Fruit fly (Drosophila melanogaster) whole organism, pupa: ENCODE data around the gene CG14915.

Source experiments
- CG12605 ChIP-seq: fragments of 200-800 bp; sonication (Bioruptor generic); IDR thresholded peaks from 2 replicates; pipeline ENCODE4 v1.3.6; 2022; ENCODE audit warnings: missing biosample characterization, missing genetic modification characterization
- CG13204 ChIP-seq: fragments of 200-800 bp; sonication (Bioruptor generic); optimal IDR thresholded peaks from 2 replicates; lab custom pipeline; 2018; ENCODE audit warnings: missing biosample characterization, mild to moderate bottlenecking, missing genetic modification characterization, moderate library complexity
- CG15710 ChIP-seq: fragments of 200-800 bp; sonication (Bioruptor generic); optimal IDR thresholded peaks from 2 replicates; lab custom pipeline; 2018; ENCODE audit warnings: missing biosample characterization, mild to moderate bottlenecking, missing genetic modification characterization, moderate library complexity
- CG32121 ChIP-seq: fragments of 200-800 bp; sonication (Bioruptor generic); IDR thresholded peaks from 2 replicates; pipeline ENCODE4 v1.3.6; 2022; ENCODE audit warnings: missing biosample characterization, missing genetic modification characterization
- CG34367 ChIP-seq: fragments of 200-800 bp; sonication (Bioruptor generic); optimal IDR thresholded peaks from 2 replicates; lab custom pipeline; 2018; ENCODE audit warnings: missing biosample characterization, mild to moderate bottlenecking, missing genetic modification characterization
- CG8159 ChIP-seq: fragments of 200-800 bp; sonication (Bioruptor generic); optimal IDR thresholded peaks from 3 replicates; lab custom pipeline; 2018; ENCODE audit warnings: missing biosample characterization, mild to moderate bottlenecking, missing genetic modification characterization, moderate library complexity
- CG9948 ChIP-seq: fragments of 200-800 bp; sonication (Bioruptor generic); optimal IDR thresholded peaks from 2 replicates; lab custom pipeline; 2018; ENCODE audit warnings: missing biosample characterization, mild to moderate bottlenecking, missing genetic modification characterization, moderate library complexity
- EcR ChIP-seq: fragments of 200-800 bp; sonication (Bioruptor generic); optimal IDR thresholded peaks from 3 replicates; lab custom pipeline; 2019; ENCODE audit warnings: missing biosample characterization, missing genetic modification characterization, mild to moderate bottlenecking, moderate library complexity, missing genetic modification reagents
- Ets98B ChIP-seq: fragments of 200-800 bp; sonication (Bioruptor generic); IDR thresholded peaks from 2 replicates; pipeline ENCODE4 v1.3.6; 2022; ENCODE audit warnings: missing biosample characterization, missing genetic modification characterization
- Pif1A ChIP-seq: fragments of 200-800 bp; sonication (Bioruptor generic); optimal IDR thresholded peaks from 3 replicates; lab custom pipeline; 2016; ENCODE audit warnings: missing biosample characterization, missing genetic modification characterization
- Pif1B ChIP-seq: fragments of 200-800 bp; sonication (Bioruptor generic); optimal IDR thresholded peaks from 3 replicates; lab custom pipeline; 2016; ENCODE audit warnings: missing biosample characterization, missing genetic modification characterization
- Snoo ChIP-seq: fragments of 200-800 bp; sonication (Bioruptor generic); optimal IDR thresholded peaks from 3 replicates; lab custom pipeline; 2017; ENCODE audit warnings: missing biosample characterization, mild to moderate bottlenecking, missing genetic modification characterization, inconsistent platforms
- gl ChIP-seq: fragments of 200-800 bp; sonication (Bioruptor generic); optimal IDR thresholded peaks from 2 replicates; lab custom pipeline; 2018; ENCODE audit warnings: missing biosample characterization, mild to moderate bottlenecking, missing genetic modification characterization
- rn ChIP-seq: fragments of 200-800 bp; sonication (Bioruptor generic); IDR thresholded peaks from 2 replicates; pipeline ENCODE4 v1.3.6; 2022; ENCODE audit warnings: missing biosample characterization, missing genetic modification characterization

DNA sequence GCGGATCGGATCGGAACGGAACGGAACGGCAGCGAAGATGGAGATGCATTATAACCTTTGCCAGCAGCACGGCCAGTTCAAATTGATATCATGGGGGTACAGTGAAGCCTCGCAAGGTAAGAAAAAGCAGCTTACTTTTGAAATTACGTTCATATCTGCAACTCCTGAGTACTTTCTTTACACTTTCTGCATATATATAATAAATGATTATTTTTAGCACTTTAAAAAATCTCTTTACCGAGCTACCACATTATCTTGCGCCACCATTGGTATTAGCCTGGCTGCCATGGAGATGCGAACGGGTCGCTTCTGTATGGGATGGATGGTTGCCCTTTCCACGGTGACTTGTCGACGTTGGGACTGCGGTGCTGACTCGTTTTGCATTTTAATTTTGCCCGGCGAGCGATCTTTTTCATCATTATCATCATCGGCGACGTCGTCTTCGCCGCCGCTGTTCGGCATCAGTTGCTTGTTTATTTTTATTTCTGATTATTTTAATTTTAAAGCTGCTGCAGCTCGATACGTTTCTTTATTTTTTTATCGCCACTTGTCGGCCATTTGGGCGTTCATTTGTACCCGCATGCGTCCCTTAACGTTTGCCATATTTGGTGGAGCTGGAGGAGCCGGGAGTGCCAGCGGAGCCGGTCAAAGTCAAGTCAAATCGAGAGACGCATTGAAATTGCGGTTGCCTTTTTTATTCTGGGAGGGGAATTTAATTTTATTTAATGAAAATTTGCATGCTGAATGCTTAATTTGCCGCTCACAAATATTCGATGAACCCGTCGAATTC lies 17.6 kb upstream of the CG14915 start:
- TF ChIP-seq gl (peak; percentile 69), CG8159 (tag; lab: Kevin White, UChicago) (peak; percentile 91), CG34367 (tag; lab: Kevin White, UChicago) (peak; percentile 77), CG15710 (tag; lab: Kevin White, UChicago) (peak; percentile 92), CG13204 (GFP tag; lab: Kevin White, UChicago) (peak; percentile 95), CG9948 (tag; lab: Kevin White, UChicago) (peak; percentile 84), Pif1B (GFP tag; lab: Kevin White, UChicago) (peak; percentile 91), CG32121 (no peak; the same call in 1 of the 2 replicates), Pif1A (peak; percentile 78), EcR (GFP tag; lab: Kevin White, UChicago) (peak; percentile 85), rn (peak; percentile 78; the same call in 1 of the 2 replicates), CG12605 (0 out of 2 replicates have a peak, but pooled peaks have one; percentile 45), Snoo (tag; lab: Kevin White, UChicago) (peak; percentile 90), Ets98B (GFP tag; lab: Robert Waterston, UW) (peak; percentile 71)
